Fruit fly (Drosophila melanogaster): Measurements from ENCODE around the gene RpS14b.

DNA sequence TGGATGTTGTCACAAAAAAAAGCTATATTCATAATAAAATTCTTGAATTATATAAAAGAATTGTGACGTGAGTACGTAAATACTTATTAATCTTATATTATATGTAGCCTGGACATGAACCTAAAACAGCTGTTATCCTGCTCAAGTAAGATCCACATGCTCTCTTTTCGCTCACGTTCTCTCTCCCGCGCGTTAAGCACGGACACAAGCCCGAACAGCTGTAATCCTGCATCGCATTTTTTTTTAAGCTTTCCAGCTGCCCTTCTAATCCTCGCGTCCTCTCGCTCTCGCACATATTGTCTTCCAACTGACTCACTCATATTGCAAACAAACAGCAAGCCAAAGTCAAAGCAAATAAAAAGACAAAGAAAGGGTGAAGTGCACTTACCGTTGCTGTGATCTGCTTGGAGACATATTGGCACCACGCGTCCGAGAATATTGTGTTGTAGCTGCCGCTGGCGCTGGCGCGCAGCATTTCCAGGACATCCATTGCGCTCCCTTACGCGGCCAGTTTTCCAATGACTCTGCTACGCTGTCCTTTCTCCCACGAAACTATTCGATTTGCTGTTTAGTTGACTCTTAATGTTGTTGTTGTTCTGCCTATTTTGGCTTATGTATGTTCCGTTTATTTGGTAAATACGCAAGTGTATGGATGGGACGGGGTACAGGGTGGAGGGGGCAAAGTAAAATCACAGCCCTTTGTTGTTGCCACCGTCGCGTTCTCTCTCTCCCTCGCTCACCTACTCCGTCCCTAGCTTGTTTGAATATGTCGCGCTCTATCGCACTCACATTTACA, 32.6 kb downstream of the RpS14b start:
- no peak for TF ChIP-seq EcR (GFP tag; optimal IDR thresholded peaks at IDR 0.05)
- no peak for TF ChIP-seq pan (optimal IDR thresholded peaks at IDR 0.05)
- TF ChIP-seq usp (GFP tag; optimal IDR thresholded peaks at IDR 0.05), result no peak
